Fruit fly (Drosophila melanogaster) whole organism, embryonic: ENCODE data around the gene Rab9Fa.

Experiments used
- Atf3 ChIP-seq: fragments of 200-800 bp; sonication (Bioruptor generic); optimal IDR thresholded peaks from 3 replicates; lab custom pipeline; 2016; ENCODE audit warnings: missing biosample characterization, missing genetic modification characterization
- B-H1 ChIP-seq: fragments of 200-800 bp; sonication (Bioruptor generic); IDR thresholded peaks from 3 replicates; pipeline ENCODE4 v1.3.6; 2022; ENCODE audit warnings: missing biosample characterization, missing genetic modification characterization
- BEAF-32 ChIP-seq: fragments of 200-800 bp; sonication (Bioruptor generic); optimal IDR thresholded peaks from 3 replicates; lab custom pipeline; 2017; ENCODE audit warnings: missing biosample characterization, missing genetic modification characterization, mild to moderate bottlenecking, moderate library complexity, missing genetic modification reagents
- CG11695 ChIP-seq: fragments of 200-800 bp; sonication (Bioruptor generic); IDR thresholded peaks from 3 replicates; pipeline ENCODE4 v1.3.6; 2022; ENCODE audit warnings: missing biosample characterization, missing genetic modification characterization
- CG13296 ChIP-seq: fragments of 200-800 bp; sonication (Bioruptor generic); optimal IDR thresholded peaks from 3 replicates; lab custom pipeline; 2018; ENCODE audit warnings: missing biosample characterization, mild to moderate bottlenecking, missing genetic modification characterization
- CG13624 ChIP-seq: fragments of 200-800 bp; sonication (Bioruptor generic); optimal IDR thresholded peaks from 2 replicates; lab custom pipeline; 2016; ENCODE audit warnings: missing biosample characterization, missing genetic modification characterization
- CG17612 ChIP-seq: fragments of 200-800 bp; sonication (Bioruptor generic); IDR thresholded peaks from 2 replicates; pipeline ENCODE4 v1.3.6; 2022; ENCODE audit warnings: missing biosample characterization, missing genetic modification characterization
- CG18619 ChIP-seq: fragments of 200-800 bp; sonication (Bioruptor generic); optimal IDR thresholded peaks from 3 replicates; lab custom pipeline; 2017; ENCODE audit warnings: missing biosample characterization, mild to moderate bottlenecking, missing genetic modification characterization
- CG2120 ChIP-seq: fragments of 200-800 bp; sonication (Bioruptor generic); optimal IDR thresholded peaks from 3 replicates; lab custom pipeline; 2016; ENCODE audit warnings: missing biosample characterization, missing genetic modification characterization
- CG2875 ChIP-seq: fragments of 200-800 bp; sonication (Bioruptor generic); optimal IDR thresholded peaks from 2 replicates; lab custom pipeline; 2017; ENCODE audit warnings: missing biosample characterization, mild to moderate bottlenecking, missing genetic modification characterization, missing genetic modification reagents
- CG2889 ChIP-seq: fragments of 200-800 bp; sonication (Bioruptor generic); IDR thresholded peaks from 3 replicates; pipeline ENCODE4 v1.3.6; 2022; ENCODE audit warnings: missing biosample characterization, missing genetic modification characterization
- CG32532 ChIP-seq: fragments of 200-800 bp; sonication (Bioruptor generic); IDR thresholded peaks from 2 replicates; pipeline ENCODE4 v1.3.6; 2022; ENCODE audit warnings: missing biosample characterization, missing genetic modification characterization
- CG4404 ChIP-seq: fragments of 200-800 bp; sonication (Bioruptor generic); IDR thresholded peaks from 2 replicates; pipeline ENCODE4 v1.3.6; 2022; ENCODE audit warnings: missing biosample characterization, missing genetic modification characterization
- CG6254 ChIP-seq: fragments of 200-800 bp; sonication (Bioruptor generic); optimal IDR thresholded peaks from 3 replicates; lab custom pipeline; 2017; ENCODE audit warnings: mild to moderate bottlenecking, missing biosample characterization, missing genetic modification reagents, missing genetic modification characterization
- CG8290 ChIP-seq, 3 experiments: fragments of 200-800 bp; sonication (Bioruptor generic); optimal IDR thresholded peaks; 2 replicates each; lab custom pipeline; 2016 to 2019; ENCODE audit warnings: missing biosample characterization in 3 of 3, missing genetic modification characterization in 3 of 3, mild to moderate bottlenecking in 2 of 3, moderate library complexity in 1 of 3
- CG9609 ChIP-seq: fragments of 200-800 bp; sonication (Bioruptor generic); optimal IDR thresholded peaks from 3 replicates; lab custom pipeline; 2016; ENCODE audit warnings: missing biosample characterization, missing genetic modification characterization
- Chrac-16 ChIP-seq: fragments of 200-800 bp; sonication (Bioruptor generic); optimal IDR thresholded peaks from 3 replicates; lab custom pipeline; 2016; ENCODE audit warnings: missing biosample characterization, missing genetic modification characterization
- CkIIα-i1 ChIP-seq: fragments of 200-800 bp; sonication (Bioruptor generic); IDR thresholded peaks from 2 replicates; pipeline ENCODE4 v1.3.6; 2022; ENCODE audit warnings: missing biosample characterization, missing genetic modification characterization
- D19A ChIP-seq: fragments of 200-800 bp; optimal IDR thresholded peaks from 3 replicates; lab custom pipeline; 2019; ENCODE audit warnings: missing biosample characterization, mild to moderate bottlenecking, missing genetic modification characterization, moderate library complexity
- Dll ChIP-seq: fragments of 200-800 bp; sonication (Bioruptor generic); IDR thresholded peaks from 4 replicates; pipeline ENCODE4 v1.3.6; 2022; ENCODE audit warnings: missing biosample characterization, missing genetic modification characterization; ENCODE audit not compliant: partially characterized antibody
- Elba2 ChIP-seq: fragments of 200-800 bp; sonication (Bioruptor generic); optimal IDR thresholded peaks from 3 replicates; lab custom pipeline; 2016; ENCODE audit warnings: missing biosample characterization, missing genetic modification characterization
- Ets65A ChIP-seq: fragments of 200-800 bp; sonication (Bioruptor generic); peaks from one replicate; lab custom pipeline; 2016; ENCODE audit warnings: missing biosample characterization, missing genetic modification characterization
- Hr39 ChIP-seq: fragments of >200 bp; optimal IDR thresholded peaks from 2 replicates; lab custom pipeline; 2017
- Kr ChIP-seq: fragments of 200-800 bp; sonication (Bioruptor generic); optimal IDR thresholded peaks from 2 replicates; lab custom pipeline; 2017; ENCODE audit warnings: missing biosample characterization, mild to moderate bottlenecking, missing genetic modification characterization
- Med ChIP-seq: fragments of 200-800 bp; sonication (Bioruptor generic); peaks from one replicate; lab custom pipeline; 2016; ENCODE audit warnings: missing biosample characterization, missing genetic modification characterization, mild to moderate bottlenecking, inconsistent platforms, moderate library complexity
- NC2α ChIP-seq: fragments of 200-800 bp; sonication (Bioruptor generic); optimal IDR thresholded peaks from 2 replicates; lab custom pipeline; 2016; ENCODE audit warnings: missing biosample characterization, missing genetic modification characterization
- NK7.1 ChIP-seq: fragments of 200-800 bp; sonication (Bioruptor generic); optimal IDR thresholded peaks from 3 replicates; lab custom pipeline; 2016; ENCODE audit warnings: missing biosample characterization, missing genetic modification characterization
- Nf-YA ChIP-seq: fragments of 200-800 bp; sonication (Bioruptor generic); IDR thresholded peaks from 2 replicates; pipeline ENCODE4 v1.3.6; 2022; ENCODE audit warnings: missing biosample characterization, missing genetic modification characterization
- Sry-δ ChIP-seq: fragments of 200-800 bp; sonication (Bioruptor generic); optimal IDR thresholded peaks from 2 replicates; lab custom pipeline; 2016; ENCODE audit warnings: missing biosample characterization, missing genetic modification characterization
- Ssrp ChIP-seq: fragments of 200-800 bp; sonication (Bioruptor generic); optimal IDR thresholded peaks from 2 replicates; lab custom pipeline; 2018; ENCODE audit warnings: missing biosample characterization, mild to moderate bottlenecking, missing genetic modification characterization, moderate library complexity
- YL-1 ChIP-seq: fragments of 200-800 bp; sonication (Bioruptor generic); optimal IDR thresholded peaks from 3 replicates; lab custom pipeline; 2017; ENCODE audit warnings: missing biosample characterization, mild to moderate bottlenecking, missing genetic modification characterization
- br ChIP-seq: fragments of >200 bp; optimal IDR thresholded peaks from 2 replicates; lab custom pipeline; 2017
- chm ChIP-seq: fragments of 200-800 bp; sonication (Bioruptor generic); IDR thresholded peaks from 2 replicates; pipeline ENCODE4 v1.3.6; 2022; ENCODE audit warnings: missing biosample characterization, missing genetic modification characterization
- chn ChIP-seq: fragments of 200-800 bp; sonication (Bioruptor generic); optimal IDR thresholded peaks from 2 replicates; lab custom pipeline; 2016; ENCODE audit warnings: missing biosample characterization, missing genetic modification characterization
- dmrt11E ChIP-seq: fragments of 200-800 bp; sonication (Bioruptor generic); optimal IDR thresholded peaks from 3 replicates; lab custom pipeline; 2018; ENCODE audit warnings: missing biosample characterization, mild to moderate bottlenecking, missing genetic modification characterization, moderate library complexity
- ems ChIP-seq: fragments of 200-800 bp; sonication (Bioruptor generic); optimal IDR thresholded peaks from 3 replicates; lab custom pipeline; 2016; ENCODE audit warnings: missing biosample characterization, missing genetic modification characterization
- gem ChIP-seq: fragments of 200-800 bp; sonication (Bioruptor generic); optimal IDR thresholded peaks from 2 replicates; lab custom pipeline; 2019; ENCODE audit warnings: missing biosample characterization, mild to moderate bottlenecking, missing genetic modification characterization, moderate library complexity
- hkb ChIP-seq, 2 experiments: fragments of 200-800 bp in 1 of 2; fragments of >200 bp in 1 of 2; sonication (Bioruptor generic) in 1 of 2; IDR thresholded peaks in 1 of 2; optimal IDR thresholded peaks in 1 of 2; 2 replicates each; pipeline versions ENCODE4 v1.3.6 to Lab custom; 2017 to 2022; ENCODE audit warnings: missing biosample characterization in 1 of 2, missing genetic modification characterization in 1 of 2
- jumu ChIP-seq: fragments of 200-800 bp; sonication (Bioruptor generic); optimal IDR thresholded peaks from 3 replicates; lab custom pipeline; 2016; ENCODE audit warnings: missing biosample characterization, missing genetic modification characterization
- lola ChIP-seq, 3 experiments: fragments of >200 bp in 2 of 3; fragments of 200-800 bp in 1 of 3; sonication (Bioruptor generic) in 1 of 3; optimal IDR thresholded peaks; 2 replicates each; lab custom pipeline; 2017 to 2019; ENCODE audit warnings: missing biosample characterization in 3 of 3, missing genetic modification characterization in 3 of 3, mild to moderate bottlenecking in 1 of 3, moderate library complexity in 1 of 3
- luna ChIP-seq: fragments of 200-800 bp; sonication (Bioruptor generic); optimal IDR thresholded peaks from 2 replicates; lab custom pipeline; 2016; ENCODE audit warnings: missing biosample characterization, missing genetic modification characterization
- nerfin-2 ChIP-seq: fragments of 200-800 bp; sonication (Bioruptor generic); IDR thresholded peaks from 2 replicates; pipeline ENCODE4 v1.3.6; 2022; ENCODE audit warnings: missing biosample characterization, missing genetic modification characterization; ENCODE audit not compliant: partially characterized antibody
- nmo ChIP-seq: fragments of 200-800 bp; sonication (Bioruptor generic); optimal IDR thresholded peaks from 2 replicates; lab custom pipeline; 2018; ENCODE audit warnings: missing biosample characterization, mild to moderate bottlenecking, missing genetic modification characterization, moderate library complexity
- org-1 ChIP-seq: fragments of 200-800 bp; sonication (Bioruptor generic); optimal IDR thresholded peaks from 2 replicates; lab custom pipeline; 2017; ENCODE audit warnings: missing biosample characterization, missing genetic modification characterization
- sc ChIP-seq, 3 experiments: fragments of >200 bp in 2 of 3; fragments of 200-800 bp in 1 of 3; sonication (Bioruptor generic) in 1 of 3; optimal IDR thresholded peaks; 2 replicates in 2 of 3; 3 replicates in 1 of 3; lab custom pipeline; 2017; ENCODE audit warnings: mild to moderate bottlenecking in 1 of 3, missing biosample characterization in 1 of 3, missing genetic modification characterization in 1 of 3, missing genetic modification reagents in 1 of 3
- sens ChIP-seq: fragments of 200-800 bp; sonication (Bioruptor generic); peaks from one replicate; lab custom pipeline; 2016; ENCODE audit warnings: missing biosample characterization, missing genetic modification characterization
- sens-2 ChIP-seq: fragments of 200-800 bp; sonication (Bioruptor generic); IDR thresholded peaks from 2 replicates; pipeline ENCODE4 v1.3.6; 2022; ENCODE audit warnings: missing biosample characterization, missing genetic modification characterization
- stc ChIP-seq: fragments of 200-800 bp; sonication (Bioruptor generic); IDR thresholded peaks from 2 replicates; pipeline ENCODE4 v1.3.6; 2022; ENCODE audit warnings: missing biosample characterization, missing genetic modification characterization

Rab9Fa gene

DNA sequence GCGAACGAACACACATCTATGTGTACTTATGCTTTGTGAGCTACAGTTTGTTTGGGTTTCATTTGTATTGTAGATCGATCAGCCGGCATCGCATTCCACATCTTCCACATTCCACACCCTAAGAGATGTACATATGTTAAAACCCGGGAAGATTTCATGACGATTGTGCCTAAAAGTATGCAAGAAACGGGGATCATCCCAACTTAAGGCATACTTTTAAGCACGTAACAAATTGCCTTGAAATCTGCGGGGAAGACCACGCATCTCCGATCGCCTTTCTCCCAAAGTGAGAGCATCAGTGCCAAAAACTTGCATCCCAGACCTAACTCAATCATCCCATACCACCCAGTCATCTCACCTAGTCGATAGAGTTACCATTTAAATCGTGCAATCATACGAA, 29.2 kb downstream of the Rab9Fa start:
- TF ChIP-seq NC2α (GFP tag; lab: Kevin White, UChicago) (no peak), sens (GFP tag; lab: Kevin White, UChicago) (peak; percentile 37), CG8290 (GFP tag; optimal IDR thresholded peaks at IDR 0.05; lab: Kevin White, UChicago) (peak; percentile 98), CG8290 (tag; optimal IDR thresholded peaks at IDR 0.05; lab: Kevin White, UChicago) (peak in 1 of 2 experiments; percentile 99), CG17612 (GFP tag; lab: Robert Waterston, UW) (peak; percentile 98), CG2875 (GFP tag; lab: Kevin White, UChicago) (no peak)

- TF ChIP-seq CG2120 = no peak
- TF ChIP-seq Atf3 (GFP tag; lab: Kevin White, UChicago) = no peak
- no peak for TF ChIP-seq stc (GFP tag; lab: Robert Waterston, UW)
- TF ChIP-seq jumu (GFP tag; lab: Kevin White, UChicago) = no peak
- no peak for TF ChIP-seq sc (optimal IDR thresholded peaks at IDR 0.05; lab: Kevin White, UChicago)
- TF ChIP-seq sc (GFP tag; optimal IDR thresholded peaks at IDR 0.05; lab: Kevin White, UChicago) = no peak
- no peak for TF ChIP-seq ems (GFP tag; lab: Kevin White, UChicago)
- no peak for TF ChIP-seq nmo (GFP tag; lab: Kevin White, UChicago)
- no peak for TF ChIP-seq lola (GFP tag; optimal IDR thresholded peaks at IDR 0.05; lab: Kevin White, UChicago)
- TF ChIP-seq luna (GFP tag; lab: Kevin White, UChicago) = no peak
- TF ChIP-seq gem (tag; lab: Kevin White, UChicago) = no peak
- no peak for TF ChIP-seq CG2889 (GFP tag; lab: Robert Waterston, UW)
- TF ChIP-seq Med = peak; percentile 3
- TF ChIP-seq chn (GFP tag; lab: Kevin White, UChicago) = no peak
- TF ChIP-seq Hr39 = peak; percentile 31
- TF ChIP-seq org-1 (GFP tag; lab: Kevin White, UChicago) = no peak
- TF ChIP-seq Kr (GFP tag; lab: Kevin White, UChicago) = no peak
- TF ChIP-seq Ets65A (GFP tag; lab: Kevin White, UChicago) = peak; percentile 58
- no peak for TF ChIP-seq B-H1
- no peak for TF ChIP-seq Sry-δ (GFP tag; lab: Kevin White, UChicago)
- TF ChIP-seq D19A (tag; lab: Kevin White, UChicago) = no peak
- no peak for TF ChIP-seq Chrac-16 (GFP tag; lab: Kevin White, UChicago)
Measured at dm6 chrX:10912585-10912984, 38.2 kb downstream of the Rab9Fa start.

- TF ChIP-seq CG18619 (GFP tag; lab: Kevin White, UChicago) (no peak), hkb (optimal IDR thresholded peaks at IDR 0.05; lab: Kevin White, UChicago) (no peak), hkb (GFP tag; IDR thresholded peaks at IDR 0.05; lab: Robert Waterston, UW) (no peak), nerfin-2 (GFP tag; lab: Robert Waterston, UW) (no peak), Med (peak; percentile 26), BEAF-32 (GFP tag; lab: Kevin White, UChicago) (peak; percentile 52), NC2α (GFP tag; lab: Kevin White, UChicago) (no peak), gem (tag; lab: Kevin White, UChicago) (no peak), CG6254 (GFP tag; lab: Kevin White, UChicago) (no peak), CkIIα-i1 (GFP tag; lab: Robert Waterston, UW) (no peak), Elba2 (no peak), CG32532 (GFP tag; lab: Robert Waterston, UW) (no peak), CG13624 (GFP tag; lab: Kevin White, UChicago) (no peak), YL-1 (GFP tag; lab: Kevin White, UChicago) (no peak), CG4404 (no peak), dmrt11E (no peak), Dll (GFP tag; lab: Robert Waterston, UW) (0 out of 4 replicates have a peak, but pooled peaks have one; percentile 35), CG9609 (GFP tag; lab: Kevin White, UChicago) (no peak), sens-2 (GFP tag; lab: Robert Waterston, UW) (no peak), NK7.1 (GFP tag; lab: Kevin White, UChicago) (no peak), CG13296 (no peak), Ssrp (tag; lab: Kevin White, UChicago) (no peak), CG11695 (GFP tag; lab: Robert Waterston, UW) (no peak), Nf-YA (GFP tag; lab: Robert Waterston, UW) (no peak), chm (GFP tag; lab: Robert Waterston, UW) (no peak), br (lab: Kevin White, UChicago) (no peak)
Measured at dm6 chrX:10906222-10906866, 44.5 kb downstream of the Rab9Fa start.
